Worm (Caenorhabditis elegans): ENCODE data around the gene Y53F4B.5.

- TF ChIP-seq ztf-11 (tag; optimal IDR thresholded peaks at IDR 0.05) = no peak
- no peak for TF ChIP-seq fos-1 (tag; optimal IDR thresholded peaks at IDR 0.05)
- no peak for TF ChIP-seq lin-39 (tag; optimal IDR thresholded peaks at IDR 0.05)
- TF ChIP-seq elt-3 (tag; optimal IDR thresholded peaks at IDR 0.05) = no peak
- no peak for TF ChIP-seq F13H6.1 (tag; optimal IDR thresholded peaks at IDR 0.05)
- no peak for TF ChIP-seq sma-3 (GFP tag; optimal IDR thresholded peaks at IDR 0.05)
- no peak for TF ChIP-seq gmeb-1 (tag; optimal IDR thresholded peaks at IDR 0.05)
These were observed 31.2 kb downstream of the Y53F4B.5 start for ce11 chrII:14952464-14953064.

Data from whole organism, L2 larva.